Worm (Caenorhabditis elegans) whole organism, L1 larva: ENCODE data around the gene F31A3.3.

Source experiments
- aly-2 ChIP-seq: fragments of 150-350 bp; optimal IDR thresholded peaks from 2 replicates; lab custom pipeline; 2014; ENCODE audit warnings: missing biosample characterization, missing genetic modification characterization
- elt-3 ChIP-seq, 6 experiments: fragments of 150-350 bp in 1 of 6; sonication (generic microtip); optimal IDR thresholded peaks; 2 replicates each; lab custom pipeline; 2017 to 2018; ENCODE audit warnings: missing biosample characterization in 6 of 6, missing genetic modification characterization in 6 of 6, inconsistent platforms in 1 of 6
- nhr-77 ChIP-seq: fragments of 150-350 bp; optimal IDR thresholded peaks from 2 replicates; lab custom pipeline; 2014; ENCODE audit warnings: missing biosample characterization, missing genetic modification characterization
- skn-1 ChIP-seq: fragments of 150-350 bp; optimal IDR thresholded peaks from 2 replicates; lab custom pipeline; 2014; ENCODE audit warnings: missing biosample characterization, missing genetic modification characterization
- snpc-4 ChIP-seq: fragments of 150-350 bp; optimal IDR thresholded peaks from 2 replicates; lab custom pipeline; 2014; ENCODE audit warnings: missing biosample characterization, missing genetic modification characterization
- unc-130 ChIP-seq: fragments of 150-350 bp; optimal IDR thresholded peaks from 2 replicates; lab custom pipeline; 2017; ENCODE audit warnings: missing biosample characterization, missing genetic modification characterization, inconsistent platforms
- ztf-4 ChIP-seq: fragments of 150-350 bp; optimal IDR thresholded peaks from 2 replicates; lab custom pipeline; 2014; ENCODE audit warnings: missing biosample characterization, missing genetic modification characterization

ce11 chrX:17544349-17544936 is 10.6 kb upstream of the F31A3.3 start:
- TF ChIP-seq skn-1 (peak; percentile 67), elt-3 (tag; optimal IDR thresholded peaks at IDR 0.05; lab: Kevin White, UChicago) (peak in 1 of 6 experiments; percentile 56), ztf-4 (peak; percentile 57), nhr-77 (tag; lab: Kevin White, UChicago) (peak; percentile 76), unc-130 (tag; lab: Kevin White, UChicago) (no peak), aly-2 (tag; lab: Kevin White, UChicago) (peak; percentile 42), snpc-4 (tag; lab: Kevin White, UChicago) (peak; percentile 67)
